Fruit fly (Drosophila melanogaster): Measurements from ENCODE around the gene CG1824.
A peak's percentile ranks its signal among the peaks of the same experiment; 100 is the strongest.

DNA sequence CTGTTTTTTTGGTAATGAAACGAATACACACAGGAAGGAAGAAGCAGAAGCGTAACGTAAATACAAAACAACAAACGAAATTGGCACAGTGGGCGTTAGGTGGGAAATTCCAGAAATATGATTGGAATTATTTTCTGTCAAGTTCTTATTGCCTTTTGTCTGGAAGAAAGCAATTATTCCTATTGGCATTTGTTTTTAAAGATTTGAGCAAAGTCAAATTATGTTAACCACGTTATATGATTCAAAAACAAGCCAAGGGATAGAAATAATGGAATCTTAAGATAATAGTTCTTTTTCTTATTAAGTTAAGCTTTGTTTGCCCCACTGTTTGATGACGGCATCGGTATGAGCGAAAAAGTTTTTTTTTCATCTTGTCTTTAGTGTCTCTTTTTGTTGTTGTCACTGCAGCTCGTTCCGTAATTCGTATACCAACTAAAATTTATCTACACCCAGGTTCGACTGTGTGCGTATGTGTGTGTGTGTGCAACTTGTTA lies 15.9 kb downstream of the CG1824 start:
- TF ChIP-seq CG34367 (tag; optimal IDR thresholded peaks at IDR 0.05) (peak; percentile 97), D1 (tag; optimal IDR thresholded peaks at IDR 0.05) (peak; percentile 94), Ets98B (GFP tag; IDR thresholded peaks at IDR 0.05) (peak; percentile 91), rn (GFP tag; IDR thresholded peaks at IDR 0.05) (peak; percentile 94), CG14655 (GFP tag; optimal IDR thresholded peaks at IDR 0.05) (peak; percentile 98), CG4496 (GFP tag; IDR thresholded peaks at IDR 0.05) (peak; percentile 97), CG15710 (tag; optimal IDR thresholded peaks at IDR 0.05) (peak; percentile 97), EcR (GFP tag; optimal IDR thresholded peaks at IDR 0.05) (no peak), CG17806 (tag; optimal IDR thresholded peaks at IDR 0.05) (peak; percentile 97), CG32121 (GFP tag; IDR thresholded peaks at IDR 0.05) (peak; percentile 97), fd96Ca (GFP tag; IDR thresholded peaks at IDR 0.05) (peak; percentile 90), Snoo (tag; optimal IDR thresholded peaks at IDR 0.05) (peak; percentile 78), CG12605 (GFP tag; IDR thresholded peaks at IDR 0.05) (peak; percentile 88)
